Worm (Caenorhabditis elegans): ENCODE data around the gene mak-1.

mak-1 gene

ce11 chrII:8740326-8740949 lies 3.4 kb upstream of the mak-1 start (continued):
- peak; percentile 60; the same call in 1 of the 2 replicates for TF ChIP-seq egl-44 (GFP tag; IDR thresholded peaks at IDR 0.05)
- no peak for TF ChIP-seq lin-35 (GFP tag; optimal IDR thresholded peaks at IDR 0.05)
- TF ChIP-seq Y79H2A.3 (GFP tag; conservative IDR thresholded peaks at IDR 0.05), result no peak
- peak; percentile 28 for TF ChIP-seq tlf-1 (GFP tag; optimal IDR thresholded peaks at IDR 0.05)
- no peak for TF ChIP-seq akir-1 (GFP tag; optimal IDR thresholded peaks at IDR 0.05)
- TF ChIP-seq sea-2 (GFP tag; IDR thresholded peaks at IDR 0.05), result no peak
- TF ChIP-seq ceh-27 (GFP tag; optimal IDR thresholded peaks at IDR 0.05), result no peak
- peak; percentile 10 for TF ChIP-seq nhr-90 (tag; optimal IDR thresholded peaks at IDR 0.05)
- peak; percentile 58 for TF ChIP-seq B0336.3 (GFP tag; IDR thresholded peaks at IDR 0.05)
- peak; percentile 73 for TF ChIP-seq ztf-26 (tag; optimal IDR thresholded peaks at IDR 0.05)
- TF ChIP-seq mcd-1 (GFP tag; IDR thresholded peaks at IDR 0.05), result peak; percentile 11; the same call in 1 of the 2 replicates
- peak; percentile 21; the same call in 1 of the 2 replicates for TF ChIP-seq nfyb-1 (GFP tag; IDR thresholded peaks at IDR 0.05)
- TF ChIP-seq ztf-22 (GFP tag; optimal IDR thresholded peaks at IDR 0.05), result peak; percentile 50

ce11 chrII:8741277-8741676 lies 2.6 kb upstream of the mak-1 start:
- peak; percentile 33 for TF ChIP-seq nhr-80 (tag; optimal IDR thresholded peaks at IDR 0.05)
- no peak for TF ChIP-seq dpff-1 (tag; optimal IDR thresholded peaks at IDR 0.05)
- no peak for TF ChIP-seq B0019.2 (GFP tag; conservative IDR thresholded peaks at IDR 0.05)
- TF ChIP-seq mxl-1 (tag; optimal IDR thresholded peaks at IDR 0.05), result no peak
- TF ChIP-seq snpc-3.4 (tag; optimal IDR thresholded peaks at IDR 0.05), result no peak
- peak; percentile 47; the same call in 1 of the 2 replicates for TF ChIP-seq C06A6.2 (GFP tag; conservative IDR thresholded peaks at IDR 0.05)
- TF ChIP-seq cebp-1 (GFP tag; IDR thresholded peaks at IDR 0.05), result no peak
- peak; percentile 35 for TF ChIP-seq cebp-1 (tag; optimal IDR thresholded peaks at IDR 0.05)
- TF ChIP-seq ccch-3 (GFP tag; optimal IDR thresholded peaks at IDR 0.05), result no peak
- no peak for TF ChIP-seq mel-28 (tag; optimal IDR thresholded peaks at IDR 0.05; ENCODE audit: borderline replicate concordance)
- peak; percentile 19 for TF ChIP-seq ztf-22 (GFP tag; optimal IDR thresholded peaks at IDR 0.05)
- peak; percentile 34 for TF ChIP-seq somi-1 (GFP tag; optimal IDR thresholded peaks at IDR 0.05)

ce11 chrII:8742006-8742847 lies 1.6 kb upstream of the mak-1 start:
- TF ChIP-seq mel-28 (tag; optimal IDR thresholded peaks at IDR 0.05; ENCODE audit: borderline replicate concordance) (no peak), madf-3 (GFP tag; IDR thresholded peaks at IDR 0.05) (0 out of 2 replicates have a peak, but pooled peaks have one; percentile 21), K11D2.4 (GFP tag; IDR thresholded peaks at IDR 0.05) (peak; percentile 67), chd-7 (tag; optimal IDR thresholded peaks at IDR 0.05) (peak; percentile 67), F37B4.10 (GFP tag; IDR thresholded peaks at IDR 0.05) (no peak), let-607 (tag; optimal IDR thresholded peaks at IDR 0.05) (peak in 1 of 2 experiments; percentile 22), lag-1 (GFP tag; IDR thresholded peaks at IDR 0.05) (0 out of 2 replicates have a peak, but pooled peaks have one; percentile 41), B0336.3 (GFP tag; IDR thresholded peaks at IDR 0.05) (peak; percentile 62), die-1 (tag; optimal IDR thresholded peaks at IDR 0.05) (peak; percentile 39), ekl-4 (GFP tag; IDR thresholded peaks at IDR 0.05) (0 out of 2 replicates have a peak, but pooled peaks have one; percentile 19), lin-40 (tag; optimal IDR thresholded peaks at IDR 0.05) (peak; percentile 72), ztf-26 (tag; optimal IDR thresholded peaks at IDR 0.05) (peak; percentile 80), mcd-1 (GFP tag; IDR thresholded peaks at IDR 0.05) (0 out of 2 replicates have a peak, but pooled peaks have one; percentile 21), ztf-3 (GFP tag; optimal IDR thresholded peaks at IDR 0.05) (no peak), nfyb-1 (GFP tag; IDR thresholded peaks at IDR 0.05) (peak; percentile 26; the same call in 1 of the 2 replicates), hsf-1 (GFP tag; IDR thresholded peaks at IDR 0.05) (0 out of 2 replicates have a peak, but pooled peaks have one; percentile 44), C06A6.2 (GFP tag; conservative IDR thresholded peaks at IDR 0.05) (peak; percentile 70), F22D6.2 (tag; optimal IDR thresholded peaks at IDR 0.05) (peak; percentile 45), lsl-1 (GFP tag; optimal IDR thresholded peaks at IDR 0.05) (no peak), T07F8.4 (tag; optimal IDR thresholded peaks at IDR 0.05) (no peak), lin-26 (GFP tag; IDR thresholded peaks at IDR 0.05) (peak; percentile 75), cebp-1 (GFP tag; IDR thresholded peaks at IDR 0.05) (0 out of 2 replicates have a peak, but pooled peaks have one; percentile 14), cebp-1 (tag; optimal IDR thresholded peaks at IDR 0.05) (peak; percentile 41), nhr-80 (tag; optimal IDR thresholded peaks at IDR 0.05) (peak; percentile 16), egl-44 (GFP tag; IDR thresholded peaks at IDR 0.05) (no peak), nhr-90 (tag; optimal IDR thresholded peaks at IDR 0.05) (peak; percentile 34), somi-1 (GFP tag; optimal IDR thresholded peaks at IDR 0.05) (peak; percentile 88), lir-1 (GFP tag; conservative IDR thresholded peaks at IDR 0.05) (0 out of 2 replicates have a peak, but pooled peaks have one; percentile 6), tlf-1 (GFP tag; optimal IDR thresholded peaks at IDR 0.05) (peak; percentile 33)
